Worm (Caenorhabditis elegans) whole organism, L2 larva: ENCODE results near the gene Y48E1B.3.

Experiments
- F13H6.1 ChIP-seq: sonication (generic microtip); optimal IDR thresholded peaks from 2 replicates; lab custom pipeline; 2016; ENCODE audit warnings: missing genetic modification characterization, missing compliant biosample characterization
- ama-1 ChIP-seq: fragments of 150-350 bp; optimal IDR thresholded peaks from 2 replicates; lab custom pipeline; 2018; ENCODE audit warnings: inconsistent platforms
- mdl-1 ChIP-seq, 2 experiments: fragments of 150-350 bp in 1 of 2; sonication (generic microtip) in 1 of 2; optimal IDR thresholded peaks; 2 replicates each; lab custom pipeline; 2017; ENCODE audit warnings: missing biosample characterization in 2 of 2, missing genetic modification characterization in 2 of 2
- nhr-129 ChIP-seq: fragments of 150-350 bp; optimal IDR thresholded peaks from 2 replicates; lab custom pipeline; 2014; ENCODE audit warnings: missing biosample characterization, missing genetic modification characterization
- sma-3 ChIP-seq: sonication (generic microtip); optimal IDR thresholded peaks from 2 replicates; lab custom pipeline; 2016; ENCODE audit warnings: missing genetic modification reagents, missing genetic modification characterization, missing compliant biosample characterization
- snpc-4 ChIP-seq: fragments of 150-350 bp; optimal IDR thresholded peaks from 2 replicates; lab custom pipeline; 2014; ENCODE audit warnings: missing biosample characterization, missing genetic modification characterization
- unc-55 ChIP-seq: fragments of 150-350 bp; sonication (generic microtip); optimal IDR thresholded peaks from 3 replicates; lab custom pipeline; 2014; ENCODE audit warnings: missing biosample characterization, missing genetic modification reagents, missing genetic modification characterization

DNA sequence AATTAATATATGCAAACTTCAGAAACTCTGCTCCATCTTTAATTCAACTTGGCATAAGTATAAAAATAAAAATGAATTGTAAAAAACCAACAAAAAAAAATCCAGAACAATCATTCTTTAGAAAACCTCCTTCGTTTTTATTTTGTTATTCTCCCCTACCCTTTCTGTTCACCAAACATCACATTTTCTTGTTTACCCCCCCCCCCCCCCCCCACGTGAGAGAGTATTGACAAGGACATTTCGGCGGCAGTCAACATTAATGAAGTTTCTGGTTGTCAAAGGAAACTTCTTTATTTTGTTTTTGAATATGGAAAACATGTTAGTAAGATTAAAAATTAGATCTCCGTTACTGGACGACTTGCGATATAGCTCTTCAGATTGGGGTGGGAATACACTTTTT lies 46.7 kb upstream of the Y48E1B.3 start:
- TF ChIP-seq ama-1 (lab: Kevin White, UChicago) (no peak), unc-55 (GFP tag; lab: Kevin White, UChicago) (no peak), F13H6.1 (tag; lab: Kevin White, UChicago) (no peak), mdl-1 (tag; optimal IDR thresholded peaks at IDR 0.05; lab: Kevin White, UChicago) (no peak), snpc-4 (no peak), sma-3 (GFP tag; lab: Kevin White, UChicago) (no peak), nhr-129 (tag; lab: Kevin White, UChicago) (no peak)
